Fruit fly (Drosophila melanogaster): ENCODE data around the gene mRpL47.
A peak's percentile ranks its signal among the peaks of the same experiment; 100 is the strongest.

mRpL47 gene

DNA sequence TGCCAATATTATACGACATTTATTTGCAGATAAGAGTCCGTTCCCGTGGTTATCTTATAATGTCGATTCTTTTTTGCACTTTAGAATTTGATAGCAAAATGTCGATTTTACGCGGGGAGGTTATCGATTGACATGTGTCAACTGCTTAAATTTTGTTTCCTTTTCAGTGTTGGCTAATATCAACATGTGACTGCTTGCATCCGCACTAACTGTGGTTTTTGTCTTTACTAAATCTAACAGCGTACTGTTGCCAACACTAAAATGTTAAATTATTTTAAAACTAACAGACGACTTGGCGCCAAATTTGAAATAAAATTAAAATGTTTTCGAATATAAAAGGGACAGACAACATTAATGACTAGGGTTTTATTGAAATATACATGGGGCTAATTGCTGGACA, 19.0 kb downstream of the mRpL47 start (continued):
- TF ChIP-seq gro (GFP tag; optimal IDR thresholded peaks at IDR 0.05) (peak; percentile 95), scrt (GFP tag; optimal IDR thresholded peaks at IDR 0.05) (no peak), toy (GFP tag; IDR thresholded peaks at IDR 0.05) (no peak), Ssrp (tag; optimal IDR thresholded peaks at IDR 0.05) (peak; percentile 7), CG4424 (GFP tag; optimal IDR thresholded peaks at IDR 0.05) (peak; percentile 47), HmgD (GFP tag; optimal IDR thresholded peaks at IDR 0.05) (peak; percentile 81), ATbp (GFP tag; optimal IDR thresholded peaks at IDR 0.05) (no peak), salm (tag; optimal IDR thresholded peaks at IDR 0.05) (peak; percentile 67), Dad (GFP tag; optimal IDR thresholded peaks at IDR 0.05) (peak; percentile 81), CrebB (tag; optimal IDR thresholded peaks at IDR 0.05) (peak; percentile 44), HLH3B (GFP tag; IDR thresholded peaks at IDR 0.05) (peak; percentile 55; the same call in 1 of the 2 replicates), Bgb (GFP tag; IDR thresholded peaks at IDR 0.05; ENCODE audit: partially characterized antibody) (peak; percentile 85), ERR (GFP tag; optimal IDR thresholded peaks at IDR 0.05) (peak; percentile 81), nau (GFP tag; optimal IDR thresholded peaks at IDR 0.05) (no peak), CG17361 (GFP tag; IDR thresholded peaks at IDR 0.05) (peak; percentile 65), CG18764 (GFP tag; optimal IDR thresholded peaks at IDR 0.05) (no peak), CG30403 (GFP tag; optimal IDR thresholded peaks at IDR 0.05) (peak; percentile 80), CG15479 (GFP tag; optimal IDR thresholded peaks at IDR 0.05) (no peak), CG1024 (GFP tag; IDR thresholded peaks at IDR 0.05) (no peak), dpn (GFP tag; optimal IDR thresholded peaks at IDR 0.05) (peak; percentile 81 to 89), CG15514 (GFP tag; optimal IDR thresholded peaks at IDR 0.05) (peak; percentile 91), cato (GFP tag; optimal IDR thresholded peaks at IDR 0.05; ENCODE audit: borderline replicate concordance) (no peak), ap (GFP tag; IDR thresholded peaks at IDR 0.05) (no peak), Aef1 (GFP tag; IDR thresholded peaks at IDR 0.05) (no peak; the same call in 2 of the 3 replicates), Hey (tag; optimal IDR thresholded peaks at IDR 0.05) (peak; percentile 13), ac (GFP tag; optimal IDR thresholded peaks at IDR 0.05) (no peak), jing (GFP tag; optimal IDR thresholded peaks at IDR 0.05) (peak; percentile 44), CG31224 (GFP tag; IDR thresholded peaks at IDR 0.05) (no peak; the same call in 1 of the 2 replicates), CG31365 (tag; optimal IDR thresholded peaks at IDR 0.05) (peak; percentile 98), aop (GFP tag; IDR thresholded peaks at IDR 0.05) (no peak), repo (GFP tag; optimal IDR thresholded peaks at IDR 0.05) (peak; percentile 38), E2f1 (GFP tag; IDR thresholded peaks at IDR 0.05) (peak; percentile 40; the same call in 1 of the 2 replicates), CG16779 (GFP tag; IDR thresholded peaks at IDR 0.05) (peak; percentile 90), Nf-YA (GFP tag; IDR thresholded peaks at IDR 0.05) (no peak), Hr78 (GFP tag; optimal IDR thresholded peaks at IDR 0.05) (peak in 1 of 2 experiments; percentile 2), CG10543 (GFP tag; optimal IDR thresholded peaks at IDR 0.05) (peak; percentile 53), odd (GFP tag; optimal IDR thresholded peaks at IDR 0.05) (no peak), zfh1 (GFP tag; IDR thresholded peaks at IDR 0.05) (peak; percentile 54; the same call in 1 of the 3 replicates), knrl (GFP tag; IDR thresholded peaks at IDR 0.05; ENCODE audit: partially characterized antibody) (peak; percentile 69; the same call in 1 of the 3 replicates), Bdp1 (GFP tag; optimal IDR thresholded peaks at IDR 0.05) (peak; percentile 55), CG6175 (GFP tag; IDR thresholded peaks at IDR 0.05) (no peak), Atf3 (GFP tag; optimal IDR thresholded peaks at IDR 0.05) (peak; percentile 40), CG14441 (GFP tag; IDR thresholded peaks at IDR 0.05) (peak; percentile 19; the same call in 1 of the 2 replicates), CG11456 (GFP tag; IDR thresholded peaks at IDR 0.05) (peak; percentile 89), CG12299 (tag; optimal IDR thresholded peaks at IDR 0.05) (peak; percentile 17), lilli (GFP tag; optimal IDR thresholded peaks at IDR 0.05) (peak; percentile 88), CG31388 (GFP tag; optimal IDR thresholded peaks at IDR 0.05) (no peak), eyg (GFP tag; optimal IDR thresholded peaks at IDR 0.05) (peak; percentile 80), CG7745 (tag; optimal IDR thresholded peaks at IDR 0.05) (no peak), Dp (GFP tag; optimal IDR thresholded peaks at IDR 0.05) (peak; percentile 100), Drgx (GFP tag; IDR thresholded peaks at IDR 0.05) (no peak)
